Worm (Caenorhabditis elegans) whole organism, mixed stage, embryonic: ENCODE data around the gene K07C11.10.

Source experiments
- M03D4.4 ChIP-seq: sonication (generic microtip); optimal IDR thresholded peaks from 2 replicates; lab custom pipeline; 2017; ENCODE audit warnings: mild to moderate bottlenecking, missing genetic modification characterization, missing compliant biosample characterization
- bed-3 ChIP-seq: fragments of 200-800 bp; sonication (Bioruptor generic); optimal IDR thresholded peaks from 3 replicates; lab custom pipeline; 2018; ENCODE audit warnings: mild to moderate bottlenecking, missing genetic modification characterization, moderate library complexity, missing compliant biosample characterization
- blmp-1 ChIP-seq: fragments of 150-350 bp; optimal IDR thresholded peaks from 2 replicates; lab custom pipeline; 2014; ENCODE audit warnings: missing biosample characterization, missing genetic modification characterization
- ceh-39 ChIP-seq: fragments of 150-350 bp; optimal IDR thresholded peaks from 2 replicates; lab custom pipeline; 2014; ENCODE audit warnings: missing biosample characterization, missing genetic modification characterization
- ceh-43 ChIP-seq: fragments of 200-800 bp; sonication (Bioruptor generic); optimal IDR thresholded peaks from 2 replicates; lab custom pipeline; 2018; ENCODE audit warnings: mild to moderate bottlenecking, missing genetic modification characterization, moderate library complexity, missing compliant biosample characterization
- ceh-83 ChIP-seq: fragments of 200-800 bp; sonication (Bioruptor generic); optimal IDR thresholded peaks from 2 replicates; lab custom pipeline; 2018; ENCODE audit warnings: mild to moderate bottlenecking, missing genetic modification characterization, missing compliant biosample characterization
- ces-1 ChIP-seq: fragments of 150-350 bp; optimal IDR thresholded peaks from 2 replicates; lab custom pipeline; 2014; ENCODE audit warnings: missing biosample characterization, missing genetic modification reagents, missing genetic modification characterization
- cnd-1 ChIP-seq: fragments of 200-800 bp; sonication (Bioruptor generic); optimal IDR thresholded peaks from 2 replicates; lab custom pipeline; 2018; ENCODE audit warnings: mild to moderate bottlenecking, missing genetic modification characterization, missing compliant biosample characterization
- drap-1 ChIP-seq: fragments of 200-800 bp; sonication (Bioruptor generic); optimal IDR thresholded peaks from 3 replicates; lab custom pipeline; 2018; ENCODE audit warnings: mild to moderate bottlenecking, missing genetic modification characterization, missing compliant biosample characterization
- elt-1 ChIP-seq: sonication (generic microtip); optimal IDR thresholded peaks from 2 replicates; lab custom pipeline; 2017; ENCODE audit warnings: missing genetic modification characterization, mild to moderate bottlenecking, missing compliant biosample characterization, antibody characterized with exemption, moderate library complexity, borderline replicate concordance; ENCODE audit not compliant: insufficient read depth
- elt-3 ChIP-seq: fragments of 150-350 bp; optimal IDR thresholded peaks from 2 replicates; lab custom pipeline; 2014; ENCODE audit warnings: missing biosample characterization, missing genetic modification characterization
- flh-1 ChIP-seq: fragments of 200-800 bp; sonication (Bioruptor generic); optimal IDR thresholded peaks from 2 replicates; lab custom pipeline; 2018; ENCODE audit warnings: mild to moderate bottlenecking, missing genetic modification characterization, moderate library complexity, missing compliant biosample characterization
- ham-2 ChIP-seq: fragments of 200-800 bp; sonication (Bioruptor generic); optimal IDR thresholded peaks from 2 replicates; lab custom pipeline; 2018; ENCODE audit warnings: mild to moderate bottlenecking, missing genetic modification characterization, missing compliant biosample characterization
- hlh-1 ChIP-seq: fragments of 150-350 bp; optimal IDR thresholded peaks from 2 replicates; lab custom pipeline; 2014; ENCODE audit warnings: missing biosample characterization, missing genetic modification reagents, missing genetic modification characterization
- lin-13 ChIP-seq: fragments of 150-350 bp; optimal IDR thresholded peaks from 2 replicates; lab custom pipeline; 2014; ENCODE audit warnings: missing biosample characterization, missing genetic modification characterization
- lin-32 ChIP-seq: fragments of 200-800 bp; sonication (Bioruptor generic); optimal IDR thresholded peaks from 2 replicates; lab custom pipeline; 2018; ENCODE audit warnings: mild to moderate bottlenecking, missing genetic modification characterization, missing compliant biosample characterization
- lsy-2 ChIP-seq: fragments of 150-350 bp; optimal IDR thresholded peaks from 2 replicates; lab custom pipeline; 2014; ENCODE audit warnings: missing biosample characterization, missing genetic modification characterization
- mab-5 ChIP-seq: fragments of 150-350 bp; optimal IDR thresholded peaks from 2 replicates; lab custom pipeline; 2014; ENCODE audit warnings: missing biosample characterization, missing genetic modification characterization
- mep-1 ChIP-seq: fragments of 150-350 bp; optimal IDR thresholded peaks from 2 replicates; lab custom pipeline; 2017; ENCODE audit warnings: missing biosample characterization, missing genetic modification reagents, missing genetic modification characterization, inconsistent platforms
- mls-2 ChIP-seq: sonication (generic microtip); optimal IDR thresholded peaks from 2 replicates; lab custom pipeline; 2016; ENCODE audit warnings: mild to moderate bottlenecking, missing genetic modification characterization, moderate library complexity, missing compliant biosample characterization
- nhr-12 ChIP-seq: fragments of 150-350 bp; optimal IDR thresholded peaks from 2 replicates; lab custom pipeline; 2014; ENCODE audit warnings: missing biosample characterization, missing genetic modification characterization
- nhr-2 ChIP-seq: fragments of 150-350 bp; optimal IDR thresholded peaks from 2 replicates; lab custom pipeline; 2014; ENCODE audit warnings: missing biosample characterization, missing genetic modification characterization
- nhr-237 ChIP-seq: fragments of 150-350 bp; optimal IDR thresholded peaks from 2 replicates; lab custom pipeline; 2014; ENCODE audit warnings: missing biosample characterization, missing genetic modification characterization
- nhr-28 ChIP-seq: fragments of 150-350 bp; optimal IDR thresholded peaks from 2 replicates; lab custom pipeline; 2014; ENCODE audit warnings: missing biosample characterization, missing genetic modification characterization
- nhr-76 ChIP-seq: sonication (generic microtip); optimal IDR thresholded peaks from 2 replicates; lab custom pipeline; 2017; ENCODE audit warnings: missing biosample characterization, missing genetic modification characterization
- pha-4 ChIP-seq: fragments of 150-350 bp; optimal IDR thresholded peaks from 2 replicates; lab custom pipeline; 2018; ENCODE audit warnings: missing biosample characterization, missing genetic modification reagents, missing genetic modification characterization
- sem-2 ChIP-seq: fragments of 200-800 bp; sonication (Bioruptor generic); optimal IDR thresholded peaks from 2 replicates; lab custom pipeline; 2018; ENCODE audit warnings: mild to moderate bottlenecking, missing genetic modification characterization, missing compliant biosample characterization
- snpc-4 ChIP-seq: fragments of 150-350 bp; optimal IDR thresholded peaks from 2 replicates; lab custom pipeline; 2014; ENCODE audit warnings: missing biosample characterization, missing genetic modification characterization
- sptf-1 ChIP-seq: sonication (generic microtip); optimal IDR thresholded peaks from 2 replicates; lab custom pipeline; 2017; ENCODE audit warnings: mild to moderate bottlenecking, missing genetic modification characterization, moderate library complexity, missing compliant biosample characterization
- tbx-8 ChIP-seq: fragments of 200-800 bp; sonication (Bioruptor generic); optimal IDR thresholded peaks from 2 replicates; lab custom pipeline; 2018; ENCODE audit warnings: mild to moderate bottlenecking, missing genetic modification characterization, moderate library complexity, missing compliant biosample characterization
- unc-120 ChIP-seq: sonication (generic microtip); optimal IDR thresholded peaks from 2 replicates; lab custom pipeline; 2017; ENCODE audit warnings: missing genetic modification characterization, missing compliant biosample characterization; ENCODE audit not compliant: poor library complexity, severe bottlenecking
- unc-39 ChIP-seq: fragments of 150-350 bp; optimal IDR thresholded peaks from 2 replicates; lab custom pipeline; 2014; ENCODE audit warnings: missing biosample characterization, missing genetic modification characterization
- unc-62 ChIP-seq: fragments of 150-350 bp; optimal IDR thresholded peaks from 2 replicates; lab custom pipeline; 2014; ENCODE audit warnings: missing biosample characterization, missing genetic modification reagents, missing genetic modification characterization
- zip-8 ChIP-seq: fragments of 150-350 bp; optimal IDR thresholded peaks from 2 replicates; lab custom pipeline; 2014; ENCODE audit warnings: missing biosample characterization, missing genetic modification characterization
- ztf-11 ChIP-seq: fragments of 150-350 bp; optimal IDR thresholded peaks from 2 replicates; lab custom pipeline; 2014; ENCODE audit warnings: missing biosample characterization, missing genetic modification characterization

The K07C11.10 gene

DNA sequence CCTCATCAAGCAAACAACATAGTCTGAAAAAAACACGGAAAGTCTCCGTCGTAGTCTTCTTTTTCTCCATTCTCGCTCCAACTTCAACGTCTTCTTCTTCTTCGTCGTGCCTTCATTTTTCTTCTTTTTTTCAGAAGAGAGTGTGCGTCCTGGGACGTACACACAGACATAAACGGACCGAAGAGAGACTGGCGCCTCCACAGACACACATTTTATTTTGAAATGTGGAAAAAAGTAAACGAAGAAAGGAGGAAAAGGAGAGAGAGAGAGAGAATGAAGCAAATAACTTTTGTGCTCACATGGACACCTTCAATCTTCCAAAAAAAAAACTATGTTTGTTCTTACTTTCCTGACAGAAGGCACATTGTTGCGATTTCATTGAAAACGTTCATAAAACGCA, 11.6 kb downstream of the K07C11.10 start:
- TF ChIP-seq hlh-1 (tag; lab: Kevin White, UChicago) (no peak), mls-2 (tag; lab: Kevin White, UChicago) (no peak), cnd-1 (tag; lab: Kevin White, UChicago) (no peak), lin-13 (no peak), nhr-12 (no peak), unc-39 (tag; lab: Kevin White, UChicago) (no peak), unc-120 (tag; lab: Kevin White, UChicago) (no peak), M03D4.4 (tag; lab: Kevin White, UChicago) (no peak), tbx-8 (no peak), nhr-28 (no peak), lin-32 (GFP tag; lab: Kevin White, UChicago) (no peak), nhr-76 (no peak), pha-4 (tag; lab: Kevin White, UChicago) (no peak), bed-3 (GFP tag; lab: Kevin White, UChicago) (no peak), mab-5 (tag; lab: Kevin White, UChicago) (no peak), ceh-43 (GFP tag; lab: Kevin White, UChicago) (no peak), nhr-2 (tag; lab: Kevin White, UChicago) (no peak), drap-1 (GFP tag; lab: Kevin White, UChicago) (no peak), nhr-237 (tag; lab: Kevin White, UChicago) (no peak)
- TF ChIP-seq, all 35 proteins: peak for 0

DNA sequence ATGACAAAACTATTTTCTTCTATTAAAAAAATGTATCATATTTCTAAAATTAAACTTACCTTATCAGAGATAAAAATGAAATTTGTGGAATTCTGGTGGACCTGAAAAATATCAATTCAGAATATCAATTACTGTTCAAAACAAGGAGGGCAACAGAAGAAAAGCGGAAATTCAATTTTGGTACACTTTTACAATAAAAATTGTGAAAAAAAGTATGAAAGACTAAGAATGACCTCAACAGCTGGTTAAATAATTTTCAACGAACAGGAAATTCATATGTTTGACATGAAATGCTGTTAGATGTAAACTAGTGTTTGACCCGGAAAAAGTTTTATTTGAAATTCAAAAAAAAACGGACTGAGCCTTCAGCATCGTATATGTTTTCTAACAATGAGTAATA, 12.8 kb downstream of the K07C11.10 start, which contains the start of gene K07C11.7:
Gene K07C11.7 (minus strand): TSS at position 101 of the 400 bp plus-strand sequence.
- TF ChIP-seq nhr-28 (no peak), M03D4.4 (tag; lab: Kevin White, UChicago) (no peak), mls-2 (tag; lab: Kevin White, UChicago) (no peak), elt-1 (tag; lab: Kevin White, UChicago) (no peak), ham-2 (GFP tag; lab: Kevin White, UChicago) (no peak), hlh-1 (tag; lab: Kevin White, UChicago) (no peak), tbx-8 (no peak), bed-3 (GFP tag; lab: Kevin White, UChicago) (no peak), flh-1 (no peak), nhr-237 (tag; lab: Kevin White, UChicago) (no peak), unc-62 (GFP tag; lab: Kevin White, UChicago) (no peak)

DNA sequence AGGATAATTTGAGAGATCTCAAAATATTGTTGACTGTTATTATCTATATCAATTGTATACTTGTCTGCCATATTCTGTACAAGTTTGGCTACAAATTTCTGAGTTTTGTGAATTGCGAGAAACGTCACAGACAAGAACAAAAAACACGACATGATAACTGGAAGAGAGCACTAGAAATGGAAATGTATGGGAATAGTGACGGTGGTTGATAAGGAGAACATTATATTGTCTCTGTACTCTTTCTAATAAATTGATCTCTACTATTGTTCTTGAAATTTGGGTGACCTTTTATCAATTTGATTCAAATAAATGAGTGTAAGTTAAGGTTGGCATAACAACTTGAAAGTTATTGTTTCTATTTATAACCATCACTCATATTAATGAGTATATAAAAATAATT, 13.9 kb downstream of the K07C11.10 start:
- TF ChIP-seq bed-3 (GFP tag; lab: Kevin White, UChicago) (no peak), mab-5 (tag; lab: Kevin White, UChicago) (no peak), blmp-1 (tag; lab: Kevin White, UChicago) (no peak), unc-62 (GFP tag; lab: Kevin White, UChicago) (no peak), ceh-43 (GFP tag; lab: Kevin White, UChicago) (no peak), ceh-39 (tag; lab: Kevin White, UChicago) (no peak), lsy-2 (no peak), drap-1 (GFP tag; lab: Kevin White, UChicago) (no peak), nhr-2 (tag; lab: Kevin White, UChicago) (no peak), unc-39 (tag; lab: Kevin White, UChicago) (no peak), nhr-237 (tag; lab: Kevin White, UChicago) (no peak), nhr-76 (no peak), tbx-8 (no peak), ztf-11 (tag; lab: Kevin White, UChicago) (no peak), mep-1 (tag; lab: Kevin White, UChicago) (no peak)
- TF ChIP-seq, all 35 proteins: peak for 0

DNA sequence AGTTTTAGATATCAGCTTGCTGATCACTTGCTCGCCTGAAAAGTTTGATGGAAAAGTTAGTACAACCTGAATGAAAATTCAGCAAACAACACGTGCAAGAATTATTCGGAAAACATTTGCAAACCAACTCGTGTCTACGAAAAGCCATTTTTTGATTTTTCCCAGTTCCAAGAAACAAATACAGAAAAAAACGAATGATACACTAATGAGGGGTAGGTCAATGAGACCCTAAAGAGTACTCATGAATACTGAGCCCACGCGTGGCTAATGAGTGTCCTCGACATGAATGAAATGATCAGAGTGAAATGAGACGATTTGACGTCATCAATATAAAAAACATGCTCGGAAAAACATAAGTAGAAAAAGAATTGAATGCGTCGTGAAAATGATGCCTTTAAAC, 14.7 kb downstream of the K07C11.10 start:
- TF ChIP-seq sem-2 (GFP tag; lab: Kevin White, UChicago), result no peak
- no peak for TF ChIP-seq ces-1 (GFP tag; lab: Kevin White, UChicago)
- no peak for TF ChIP-seq blmp-1 (tag; lab: Kevin White, UChicago)
- TF ChIP-seq ceh-43 (GFP tag; lab: Kevin White, UChicago), result no peak
- no peak for TF ChIP-seq nhr-12
- TF ChIP-seq ham-2 (GFP tag; lab: Kevin White, UChicago), result no peak

DNA sequence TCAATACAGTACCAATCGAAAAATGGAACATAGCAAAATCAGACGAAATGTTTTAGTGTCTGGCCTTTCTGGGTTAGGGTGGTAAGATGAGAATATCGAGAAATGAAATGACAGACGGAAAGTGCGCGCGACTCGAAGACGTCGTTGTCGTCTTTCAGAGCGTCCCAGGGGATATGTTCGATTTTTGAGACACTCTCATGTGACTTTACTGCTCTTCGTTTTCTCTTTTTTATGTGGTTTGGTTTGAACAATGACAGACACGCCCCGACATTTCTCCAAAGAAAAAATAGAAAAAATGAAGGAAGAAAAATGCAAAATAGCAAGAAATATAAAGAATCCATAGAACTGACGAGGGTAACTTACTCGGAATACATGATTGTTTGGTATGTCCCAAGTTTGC, 16.2 kb downstream of the K07C11.10 start:
- TF ChIP-seq ceh-83, result no peak
- TF ChIP-seq ces-1 (GFP tag; lab: Kevin White, UChicago), result no peak
- TF ChIP-seq sptf-1 (tag; lab: Kevin White, UChicago), result no peak
- no peak for TF ChIP-seq cnd-1 (tag; lab: Kevin White, UChicago)
- no peak for TF ChIP-seq pha-4 (tag; lab: Kevin White, UChicago)
- no peak for TF ChIP-seq ceh-39 (tag; lab: Kevin White, UChicago)
- TF ChIP-seq ham-2 (GFP tag; lab: Kevin White, UChicago), result no peak
- TF ChIP-seq hlh-1 (tag; lab: Kevin White, UChicago), result no peak
- TF ChIP-seq ztf-11 (tag; lab: Kevin White, UChicago), result no peak
- no peak for TF ChIP-seq drap-1 (GFP tag; lab: Kevin White, UChicago)
- TF ChIP-seq nhr-12, result no peak
- no peak for TF ChIP-seq snpc-4 (tag; lab: Kevin White, UChicago)
- no peak for TF ChIP-seq elt-1 (tag; lab: Kevin White, UChicago)
- TF ChIP-seq sem-2 (GFP tag; lab: Kevin White, UChicago), result no peak
- no peak for TF ChIP-seq elt-3 (tag; lab: Kevin White, UChicago)
- TF ChIP-seq bed-3 (GFP tag; lab: Kevin White, UChicago), result no peak
- no peak for TF ChIP-seq mls-2 (tag; lab: Kevin White, UChicago)
- no peak for TF ChIP-seq zip-8 (tag; lab: Kevin White, UChicago)
- TF ChIP-seq lin-32 (GFP tag; lab: Kevin White, UChicago), result no peak
